Worm (Caenorhabditis elegans) whole organism, early embryonic: ENCODE measurements around the gene acr-7.

Source experiments
- ama-1 ChIP-seq: fragments of 150-350 bp; optimal IDR thresholded peaks from 2 replicates; lab custom pipeline; 2014
- hmg-4 ChIP-seq: fragments of 200-800 bp; sonication (Bioruptor generic); optimal IDR thresholded peaks from 2 replicates; lab custom pipeline; 2018; ENCODE audit warnings: mild to moderate bottlenecking, missing genetic modification characterization, missing compliant biosample characterization
- pes-1 ChIP-seq: fragments of 200-800 bp; sonication (Bioruptor generic); IDR thresholded peaks from 2 replicates; pipeline ENCODE4 v1.3.6; 2022; ENCODE audit warnings: missing genetic modification reagents, missing genetic modification characterization, missing compliant biosample characterization
- tbx-11 ChIP-seq: fragments of 200-800 bp; sonication (Bioruptor generic); IDR thresholded peaks from 2 replicates; pipeline ENCODE4 v1.3.6; 2022; ENCODE audit warnings: missing genetic modification characterization, missing compliant biosample characterization

- TF ChIP-seq ama-1 (lab: Kevin White, UChicago) (no peak), pes-1 (GFP tag; lab: Robert Waterston, UW) (no peak), tbx-11 (GFP tag; lab: Robert Waterston, UW) (no peak), hmg-4 (GFP tag; lab: Kevin White, UChicago) (no peak)
Measured at ce11 chrII:7816163-7816776, 33.3 kb downstream of the acr-7 start, which contains the start of gene cki-2.
